Fruit fly (Drosophila melanogaster) S2 (cell line): ENCODE data around the gene UBL3.

Source experiments
- CG8478 ChIP-seq: fragments of >200 bp; optimal IDR thresholded peaks from 2 replicates; lab custom pipeline; 2018
- CTCF ChIP-seq, 2 experiments: fragments of >200 bp; optimal IDR thresholded peaks; 2 replicates each; lab custom pipeline; 2018

- no peak for TF ChIP-seq CG8478 (lab: Kevin White, UChicago)
- no peak for TF ChIP-seq CTCF (optimal IDR thresholded peaks at IDR 0.05; lab: Kevin White, UChicago)
These were observed 39.8 kb downstream of the UBL3 start for dm6 chrX:15813224-15813623.
